Worm (Caenorhabditis elegans) whole organism, late embryonic: ENCODE results near the gene F09E5.14.

Source experiments
- ama-1 ChIP-seq: fragments of 150-350 bp; optimal IDR thresholded peaks from 2 replicates; lab custom pipeline; 2014
- che-1 ChIP-seq: sonication (generic microtip); optimal IDR thresholded peaks from 2 replicates; lab custom pipeline; 2016; ENCODE audit warnings: mild to moderate bottlenecking, missing genetic modification characterization, missing compliant biosample characterization
- hlh-8 ChIP-seq: sonication (generic microtip); optimal IDR thresholded peaks from 2 replicates; lab custom pipeline; 2016; ENCODE audit warnings: missing genotype, missing genetic modification characterization, missing compliant biosample characterization
- nhr-11 ChIP-seq: fragments of 150-350 bp; optimal IDR thresholded peaks from 2 replicates; lab custom pipeline; 2014; ENCODE audit warnings: missing biosample characterization, missing genetic modification characterization

- TF ChIP-seq hlh-8 (tag; lab: Kevin White, UChicago) (no peak), nhr-11 (tag; lab: Kevin White, UChicago) (no peak), ama-1 (no peak), che-1 (no peak)
Measured at ce11 chrII:5342412-5342811, 2.3 kb downstream of the F09E5.14 start.
